Worm (Caenorhabditis elegans): ENCODE results near the gene ccdc-55.

Gene ccdc-55

ce11 chrIII:4205751-4206327 is 37.3 kb upstream of the ccdc-55 start, which contains the start of gene R74.8:
Gene R74.8, plus strand, starts transcription at chrIII:4206277.
- no peak for TF ChIP-seq B0035.1 (tag; optimal IDR thresholded peaks at IDR 0.05)
- no peak for TF ChIP-seq snpc-4 (GFP tag; optimal IDR thresholded peaks at IDR 0.05)
- no peak for TF ChIP-seq snpc-4 (tag; optimal IDR thresholded peaks at IDR 0.05)
- TF ChIP-seq egrh-3 (GFP tag; IDR thresholded peaks at IDR 0.05): no peak
- no peak for TF ChIP-seq F57A8.1 (GFP tag; optimal IDR thresholded peaks at IDR 0.05)
- TF ChIP-seq mcd-1 (GFP tag; IDR thresholded peaks at IDR 0.05): no peak
- no peak for TF ChIP-seq ztf-26 (tag; optimal IDR thresholded peaks at IDR 0.05)
- TF ChIP-seq ceh-58 (GFP tag; IDR thresholded peaks at IDR 0.05): no peak
- no peak for TF ChIP-seq ceh-79 (tag; optimal IDR thresholded peaks at IDR 0.05)
- no peak for TF ChIP-seq ztf-3 (GFP tag; optimal IDR thresholded peaks at IDR 0.05)
- TF ChIP-seq B0261.1 (tag; optimal IDR thresholded peaks at IDR 0.05): no peak
- TF ChIP-seq aptf-3 (GFP tag; IDR thresholded peaks at IDR 0.05): no peak
- TF ChIP-seq rec-8 (tag; optimal IDR thresholded peaks at IDR 0.05): no peak
- TF ChIP-seq ztf-18 (tag; optimal IDR thresholded peaks at IDR 0.05): no peak
- TF ChIP-seq akir-1 (GFP tag; optimal IDR thresholded peaks at IDR 0.05): no peak
- no peak for TF ChIP-seq nfyb-1 (GFP tag; IDR thresholded peaks at IDR 0.05)
- TF ChIP-seq D2030.7 (GFP tag; IDR thresholded peaks at IDR 0.05): peak; percentile 64; the same call in 1 of the 2 replicates
- TF ChIP-seq lin-35 (GFP tag; optimal IDR thresholded peaks at IDR 0.05): peak in 1 of 3 experiments; percentile 29
- no peak for TF ChIP-seq Y56A3A.18 (GFP tag; IDR thresholded peaks at IDR 0.05)
- peak; percentile 67 for TF ChIP-seq lin-54 (GFP tag; optimal IDR thresholded peaks at IDR 0.05)
- TF ChIP-seq ceh-91 (GFP tag; IDR thresholded peaks at IDR 0.05): peak; percentile 61
- TF ChIP-seq lin-26 (GFP tag; IDR thresholded peaks at IDR 0.05): no peak
- no peak for TF ChIP-seq ztf-25 (GFP tag; IDR thresholded peaks at IDR 0.05)
- TF ChIP-seq let-607 (tag; optimal IDR thresholded peaks at IDR 0.05): no peak
- no peak for TF ChIP-seq T07F8.4 (tag; optimal IDR thresholded peaks at IDR 0.05)
- TF ChIP-seq ama-1 (optimal IDR thresholded peaks at IDR 0.05): no peak
- no peak for TF ChIP-seq ama-1 (GFP tag; optimal IDR thresholded peaks at IDR 0.05)
- TF ChIP-seq nhr-80 (tag; optimal IDR thresholded peaks at IDR 0.05): no peak
- TF ChIP-seq T26A5.8 (tag; optimal IDR thresholded peaks at IDR 0.05): no peak
- TF ChIP-seq B0019.2 (GFP tag; conservative IDR thresholded peaks at IDR 0.05): 0 out of 2 replicates have a peak, but pooled peaks have one; percentile 19
- TF ChIP-seq dpl-1 (GFP tag; optimal IDR thresholded peaks at IDR 0.05): peak; percentile 62
- TF ChIP-seq lsl-1 (GFP tag; optimal IDR thresholded peaks at IDR 0.05): peak; percentile 96
- peak; percentile 62 for TF ChIP-seq madf-8 (GFP tag; conservative IDR thresholded peaks at IDR 0.05)
- TF ChIP-seq attf-5 (GFP tag; optimal IDR thresholded peaks at IDR 0.05): no peak
- TF ChIP-seq sdz-38 (tag; optimal IDR thresholded peaks at IDR 0.05): no peak
- no peak for TF ChIP-seq gei-17 (GFP tag; optimal IDR thresholded peaks at IDR 0.05)
- TF ChIP-seq cebp-2 (GFP tag; IDR thresholded peaks at IDR 0.05): no peak
- TF ChIP-seq let-526 (GFP tag; IDR thresholded peaks at IDR 0.05): no peak
- TF ChIP-seq zfh-2 (GFP tag; conservative IDR thresholded peaks at IDR 0.05): no peak
- no peak for TF ChIP-seq hlh-26 (GFP tag; conservative IDR thresholded peaks at IDR 0.05)
- TF ChIP-seq repo-1 (tag; optimal IDR thresholded peaks at IDR 0.05): no peak
- no peak for TF ChIP-seq F39B2.1 (GFP tag; IDR thresholded peaks at IDR 0.05)
- TF ChIP-seq F55B11.4 (tag; optimal IDR thresholded peaks at IDR 0.05; ENCODE audit: borderline replicate concordance, insufficient read depth): no peak
- TF ChIP-seq tbx-9 (tag; optimal IDR thresholded peaks at IDR 0.05; ENCODE audit: borderline replicate concordance): no peak
- 0 out of 2 replicates have a peak, but pooled peaks have one; percentile 27 for TF ChIP-seq attf-3 (GFP tag; conservative IDR thresholded peaks at IDR 0.05)
- TF ChIP-seq B0336.3 (GFP tag; IDR thresholded peaks at IDR 0.05): no peak
- TF ChIP-seq hmg-1.2 (GFP tag; IDR thresholded peaks at IDR 0.05): no peak
- TF ChIP-seq Y53F4B.3 (GFP tag; IDR thresholded peaks at IDR 0.05): no peak
- no peak for TF ChIP-seq attf-6 (GFP tag; IDR thresholded peaks at IDR 0.05)

Measured in whole organism, young adult.